Worm (Caenorhabditis elegans) whole organism, L4/young adult: ENCODE measurements around the gene perm-2.

Experiments used
- W03F9.2 ChIP-seq: fragments of 150-350 bp; optimal IDR thresholded peaks from 2 replicates; lab custom pipeline; 2014; ENCODE audit warnings: missing biosample characterization, missing genetic modification characterization
- him-1 ChIP-seq: sonication (generic microtip); optimal IDR thresholded peaks from 2 replicates; lab custom pipeline; 2016; ENCODE audit warnings: missing genotype, missing genetic modification reagents, missing genetic modification characterization, missing compliant biosample characterization

DNA sequence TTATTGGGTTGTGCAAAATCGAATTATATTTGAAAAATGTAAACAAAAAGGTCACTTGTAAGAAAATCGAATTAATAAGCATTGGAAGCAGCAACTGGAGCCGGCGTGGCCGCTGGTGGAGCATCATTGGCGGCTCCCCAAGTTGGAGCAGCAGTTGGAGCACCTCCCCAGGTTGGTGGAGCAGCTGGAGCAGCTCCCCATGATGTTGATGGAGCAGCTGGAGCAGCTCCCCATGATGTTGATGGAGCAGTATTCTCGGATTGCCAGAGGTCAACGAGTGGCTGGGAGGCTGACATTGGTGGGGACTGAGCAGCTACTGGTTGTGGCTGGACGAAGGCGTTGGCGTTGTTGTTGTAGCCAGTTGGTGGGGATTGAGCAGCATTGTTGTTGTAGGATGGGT is 5.1 kb upstream of the perm-2 start:
- TF ChIP-seq W03F9.2 (tag; lab: Kevin White, UChicago) (no peak), him-1 (tag; lab: Kevin White, UChicago) (no peak)
